Worm (Caenorhabditis elegans): ENCODE measurements around the gene comt-5.

comt-5 gene

ce11 chrV:2018689-2019088, 34.7 kb downstream of the comt-5 start, which contains the start of gene F59A7.14:
TSS of gene F59A7.14 (plus strand) at chrV:2018989.
- no peak for TF ChIP-seq dve-1 (tag; optimal IDR thresholded peaks at IDR 0.05)
- TF ChIP-seq ceh-6 (GFP tag; optimal IDR thresholded peaks at IDR 0.05) = no peak
- TF ChIP-seq unc-55 (GFP tag; optimal IDR thresholded peaks at IDR 0.05) = no peak
- TF ChIP-seq pha-2 (tag; optimal IDR thresholded peaks at IDR 0.05) = no peak

ce11 chrV:2016428-2016827, 37.0 kb downstream of the comt-5 start, which contains the start of gene F59A7.2:
TSS of gene F59A7.2 (minus strand) at chrV:2016528.
- no peak for TF ChIP-seq C38D4.7 (GFP tag; optimal IDR thresholded peaks at IDR 0.05)
- TF ChIP-seq fkh-10 (GFP tag; optimal IDR thresholded peaks at IDR 0.05) = no peak
- no peak for TF ChIP-seq madf-2 (tag; optimal IDR thresholded peaks at IDR 0.05)
- TF ChIP-seq hlh-13 (GFP tag; optimal IDR thresholded peaks at IDR 0.05) = no peak
- no peak for TF ChIP-seq nhr-11 (tag; optimal IDR thresholded peaks at IDR 0.05)
- TF ChIP-seq sox-4 (tag; optimal IDR thresholded peaks at IDR 0.05) = no peak
- no peak for TF ChIP-seq ref-2 (tag; optimal IDR thresholded peaks at IDR 0.05)
- no peak for TF ChIP-seq elt-2 (tag; optimal IDR thresholded peaks at IDR 0.05)
- TF ChIP-seq nfya-1 (tag; optimal IDR thresholded peaks at IDR 0.05) = no peak
- no peak for TF ChIP-seq fkh-6 (tag; optimal IDR thresholded peaks at IDR 0.05)
- TF ChIP-seq unc-86 (tag; optimal IDR thresholded peaks at IDR 0.05) = no peak

DNA sequence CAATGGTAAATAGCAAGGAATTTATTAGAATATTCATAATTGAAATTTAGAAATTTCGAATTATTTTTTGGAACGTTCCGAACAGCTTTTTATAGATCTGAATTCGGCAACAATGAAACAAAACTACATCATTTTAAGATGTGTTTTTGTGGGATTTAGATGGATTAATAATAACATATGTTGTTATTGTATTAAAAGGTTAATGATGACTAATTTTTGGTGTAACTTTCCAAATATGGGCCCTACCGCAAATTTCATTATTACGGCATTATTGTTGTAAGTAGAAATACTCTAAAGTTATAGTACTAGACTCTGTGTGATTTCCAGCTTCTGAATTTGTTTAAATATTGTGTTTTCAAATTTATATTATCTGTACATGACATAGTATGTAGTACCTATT, 39.6 kb downstream of the comt-5 start, which contains the start of gene F59A7.11:
Gene F59A7.11 (minus strand): TSS at position 101 of the 400 bp plus-strand sequence.
- TF ChIP-seq K09A11.1 (tag; optimal IDR thresholded peaks at IDR 0.05; ENCODE audit: insufficient read depth) = no peak
- no peak for TF ChIP-seq sdc-2 (tag; optimal IDR thresholded peaks at IDR 0.05)
- TF ChIP-seq hlh-13 (GFP tag; optimal IDR thresholded peaks at IDR 0.05) = no peak
- TF ChIP-seq lim-6 (tag; optimal IDR thresholded peaks at IDR 0.05) = no peak
- TF ChIP-seq dmd-4 (tag; optimal IDR thresholded peaks at IDR 0.05; ENCODE audit: borderline replicate concordance) = no peak

DNA sequence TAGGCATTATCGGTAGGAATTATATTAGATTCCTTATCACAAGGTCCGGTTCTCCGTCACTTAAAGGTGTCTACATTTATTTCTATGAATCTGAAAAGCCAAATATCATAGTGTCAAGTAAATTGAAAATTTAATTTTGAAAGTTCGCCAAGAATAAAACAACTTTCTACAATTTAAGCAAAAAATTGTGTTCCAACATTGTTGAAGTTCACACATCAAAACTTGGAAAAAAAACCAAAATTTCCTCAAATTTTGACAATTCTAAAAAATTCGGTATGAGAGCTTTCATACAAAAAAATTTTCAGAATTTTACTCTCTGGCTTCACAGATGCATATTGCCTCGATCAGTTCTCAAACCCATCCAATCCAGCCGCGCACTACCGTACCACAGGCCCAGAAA, 41.6 kb downstream of the comt-5 start, which contains the start of gene F59A7.7:
Gene F59A7.7 (plus strand): TSS at position 301 of the 400 bp plus-strand sequence.
- no peak for TF ChIP-seq ztf-16 (tag; optimal IDR thresholded peaks at IDR 0.05)
- TF ChIP-seq unc-3 (GFP tag; conservative IDR thresholded peaks at IDR 0.05) = no peak
- TF ChIP-seq unc-3 (tag; optimal IDR thresholded peaks at IDR 0.05) = no peak
- no peak for TF ChIP-seq ceh-18 (tag; optimal IDR thresholded peaks at IDR 0.05)

DNA sequence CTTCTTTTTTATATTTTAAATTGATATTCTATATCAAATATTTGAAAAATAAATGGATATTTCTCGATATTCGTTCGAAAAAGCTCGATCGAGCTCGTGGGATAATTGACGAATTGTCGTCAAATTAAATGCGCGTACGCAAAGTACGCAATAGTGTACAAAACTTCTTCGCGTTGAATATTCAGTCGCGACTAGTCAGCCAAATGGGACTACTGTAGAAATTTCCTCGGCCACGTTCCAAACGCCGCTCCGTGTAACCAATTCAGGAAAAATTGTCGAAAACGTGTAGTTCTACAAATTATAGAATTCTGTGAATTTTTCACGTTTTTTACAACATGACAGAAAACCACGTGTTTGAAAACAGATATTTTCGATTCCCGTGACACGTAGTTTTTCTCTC, 45.0 kb downstream of the comt-5 start:
- no peak for TF ChIP-seq hlh-30 (tag; optimal IDR thresholded peaks at IDR 0.05; ENCODE audit: insufficient read depth)
- no peak for TF ChIP-seq ets-4 (tag; optimal IDR thresholded peaks at IDR 0.05)
- no peak for TF ChIP-seq che-1 (tag; optimal IDR thresholded peaks at IDR 0.05)
- TF ChIP-seq ref-2 (tag; optimal IDR thresholded peaks at IDR 0.05) = no peak
- no peak for TF ChIP-seq T23F11.4 (GFP tag; optimal IDR thresholded peaks at IDR 0.05)
- no peak for TF ChIP-seq ceh-30 (tag; optimal IDR thresholded peaks at IDR 0.05)
- no peak for TF ChIP-seq pros-1 (tag; optimal IDR thresholded peaks at IDR 0.05)
- no peak for TF ChIP-seq lim-6 (tag; optimal IDR thresholded peaks at IDR 0.05)
- no peak for TF ChIP-seq hlh-13 (GFP tag; optimal IDR thresholded peaks at IDR 0.05)
- no peak for TF ChIP-seq nfya-1 (tag; optimal IDR thresholded peaks at IDR 0.05)
- TF ChIP-seq tbx-2 (tag; optimal IDR thresholded peaks at IDR 0.05) = no peak
- no peak for TF ChIP-seq ztf-16 (tag; optimal IDR thresholded peaks at IDR 0.05)
- no peak for TF ChIP-seq pha-2 (tag; optimal IDR thresholded peaks at IDR 0.05)
- no peak for TF ChIP-seq unc-3 (GFP tag; conservative IDR thresholded peaks at IDR 0.05)
- no peak for TF ChIP-seq unc-3 (tag; optimal IDR thresholded peaks at IDR 0.05)
- no peak for TF ChIP-seq pqm-1 (tag; optimal IDR thresholded peaks at IDR 0.05)
- TF ChIP-seq dve-1 (tag; optimal IDR thresholded peaks at IDR 0.05) = no peak
- no peak for TF ChIP-seq ceh-24 (tag; optimal IDR thresholded peaks at IDR 0.05)
- TF ChIP-seq ceh-34 (tag; optimal IDR thresholded peaks at IDR 0.05) = no peak
- TF ChIP-seq ceh-2 (tag; optimal IDR thresholded peaks at IDR 0.05) = no peak
